Worm (Caenorhabditis elegans): ENCODE measurements around the gene Y40C7B.4.

- TF ChIP-seq lsy-2 (tag; optimal IDR thresholded peaks at IDR 0.05) = no peak
- no peak for TF ChIP-seq unc-39 (tag; optimal IDR thresholded peaks at IDR 0.05)
- no peak for TF ChIP-seq hlh-30 (tag; optimal IDR thresholded peaks at IDR 0.05; ENCODE audit: insufficient read depth)
- no peak for TF ChIP-seq fkh-10 (GFP tag; optimal IDR thresholded peaks at IDR 0.05)
- no peak for TF ChIP-seq tag-97 (GFP tag; IDR thresholded peaks at IDR 0.05)
- no peak for TF ChIP-seq zag-1 (tag; optimal IDR thresholded peaks at IDR 0.05)
Measured at ce11 chrX:17294728-17295127, 38.1 kb upstream of the Y40C7B.4 start, which contains the start of gene C33E10.8.

Measured in whole organism, L4 larva.